Worm (Caenorhabditis elegans) whole organism, L3 larva: ENCODE data around the gene C44C10.11.

ENCODE experiments used
- ZK546.5 ChIP-seq: sonication (generic microtip); optimal IDR thresholded peaks from 2 replicates; lab custom pipeline; 2017; ENCODE audit warnings: missing biosample characterization, missing genetic modification characterization
- ama-1 ChIP-seq: fragments of 150-350 bp; optimal IDR thresholded peaks from 2 replicates; lab custom pipeline; 2018
- ceh-28 ChIP-seq: fragments of 150-350 bp; optimal IDR thresholded peaks from 2 replicates; lab custom pipeline; 2014; ENCODE audit warnings: missing biosample characterization, missing genetic modification reagents, missing genetic modification characterization
- ceh-9 ChIP-seq: sonication (generic microtip); optimal IDR thresholded peaks from 2 replicates; lab custom pipeline; 2018; ENCODE audit warnings: missing biosample characterization, missing genetic modification characterization
- daf-12 ChIP-seq: fragments of 150-350 bp; optimal IDR thresholded peaks from 2 replicates; lab custom pipeline; 2014; ENCODE audit warnings: missing biosample characterization, missing genetic modification reagents, missing genetic modification characterization
- elt-1 ChIP-seq: fragments of 150-350 bp; optimal IDR thresholded peaks from 2 replicates; lab custom pipeline; 2014; ENCODE audit warnings: missing biosample characterization, missing genetic modification characterization
- elt-2 ChIP-seq: sonication (generic microtip); optimal IDR thresholded peaks from 2 replicates; lab custom pipeline; 2016; ENCODE audit warnings: missing genetic modification reagents, mild to moderate bottlenecking, missing genetic modification characterization, missing compliant biosample characterization
- elt-3 ChIP-seq, 3 experiments: fragments of 150-350 bp in 1 of 3; sonication (generic microtip) in 2 of 3; optimal IDR thresholded peaks; 2 replicates in 2 of 3; 4 replicates in 1 of 3; lab custom pipeline; 2014 to 2017; ENCODE audit warnings: missing biosample characterization in 3 of 3, missing genetic modification characterization in 3 of 3
- eor-1 ChIP-seq, 2 experiments: fragments of 150-350 bp; optimal IDR thresholded peaks; 2 replicates each; lab custom pipeline; 2014 to 2018; ENCODE audit warnings: missing biosample characterization in 2 of 2, missing genetic modification characterization in 2 of 2
- fkh-2 ChIP-seq: fragments of 150-350 bp; optimal IDR thresholded peaks from 2 replicates; lab custom pipeline; 2014; ENCODE audit warnings: missing biosample characterization, missing genetic modification reagents, missing genetic modification characterization
- fos-1 ChIP-seq: fragments of 150-350 bp; optimal IDR thresholded peaks from 2 replicates; lab custom pipeline; 2014; ENCODE audit warnings: missing biosample characterization, missing genetic modification characterization
- hmg-11 ChIP-seq: sonication (generic microtip); optimal IDR thresholded peaks from 2 replicates; lab custom pipeline; 2016; ENCODE audit warnings: missing genetic modification characterization, missing compliant biosample characterization
- jun-1 ChIP-seq: fragments of 150-350 bp; optimal IDR thresholded peaks from 2 replicates; lab custom pipeline; 2014; ENCODE audit warnings: missing biosample characterization, missing genetic modification reagents, missing genetic modification characterization
- lsy-12 ChIP-seq: sonication (generic microtip); optimal IDR thresholded peaks from 2 replicates; lab custom pipeline; 2016; ENCODE audit warnings: mild to moderate bottlenecking, missing genetic modification characterization, missing compliant biosample characterization
- mdl-1 ChIP-seq: fragments of 150-350 bp; optimal IDR thresholded peaks from 2 replicates; lab custom pipeline; 2014; ENCODE audit warnings: missing biosample characterization, missing genetic modification characterization
- nfya-1 ChIP-seq: sonication (generic microtip); optimal IDR thresholded peaks from 2 replicates; lab custom pipeline; 2017; ENCODE audit warnings: missing genetic modification characterization, mild to moderate bottlenecking, missing compliant biosample characterization, antibody characterized with exemption, moderate library complexity; ENCODE audit not compliant: insufficient read depth
- nhr-25 ChIP-seq: sonication (generic microtip); optimal IDR thresholded peaks from 2 replicates; lab custom pipeline; 2017; ENCODE audit warnings: missing biosample characterization, missing genetic modification characterization
- nhr-28 ChIP-seq: fragments of 150-350 bp; optimal IDR thresholded peaks from 2 replicates; lab custom pipeline; 2014; ENCODE audit warnings: missing biosample characterization, missing genetic modification characterization
- nhr-43 ChIP-seq: sonication (generic microtip); optimal IDR thresholded peaks from 2 replicates; lab custom pipeline; 2016; ENCODE audit warnings: mild to moderate bottlenecking, missing genetic modification characterization, missing compliant biosample characterization; ENCODE audit not compliant: poor library complexity, severe bottlenecking
- nhr-67 ChIP-seq: fragments of 150-350 bp; optimal IDR thresholded peaks from 2 replicates; lab custom pipeline; 2014; ENCODE audit warnings: missing biosample characterization, missing genetic modification characterization
- nhr-76 ChIP-seq: fragments of 150-350 bp; sonication (generic microtip); optimal IDR thresholded peaks from 5 replicates; lab custom pipeline; 2014; ENCODE audit warnings: missing biosample characterization, missing genetic modification characterization
- pha-4 ChIP-seq: fragments of 150-350 bp; optimal IDR thresholded peaks from 2 replicates; lab custom pipeline; 2014; ENCODE audit warnings: missing biosample characterization, missing genetic modification reagents, missing genetic modification characterization
- pqm-1 ChIP-seq: fragments of 150-350 bp; optimal IDR thresholded peaks from 2 replicates; lab custom pipeline; 2017; ENCODE audit warnings: missing biosample characterization, missing genetic modification characterization, inconsistent platforms
- skn-1 ChIP-seq: fragments of 150-350 bp; optimal IDR thresholded peaks from 2 replicates; lab custom pipeline; 2014; ENCODE audit warnings: missing biosample characterization, missing genetic modification characterization
- tbx-2 ChIP-seq: sonication (generic microtip); optimal IDR thresholded peaks from 2 replicates; lab custom pipeline; 2016; ENCODE audit warnings: mild to moderate bottlenecking, missing genetic modification characterization, missing compliant biosample characterization
- unc-39 ChIP-seq: sonication (generic microtip); optimal IDR thresholded peaks from 4 replicates; lab custom pipeline; 2017; ENCODE audit warnings: missing biosample characterization, missing genetic modification characterization
- zag-1 ChIP-seq: fragments of 150-350 bp; optimal IDR thresholded peaks from 2 replicates; lab custom pipeline; 2014; ENCODE audit warnings: missing biosample characterization, missing genetic modification characterization
- ztf-11 ChIP-seq: fragments of 150-350 bp; optimal IDR thresholded peaks from 2 replicates; lab custom pipeline; 2014; ENCODE audit warnings: missing biosample characterization, missing genetic modification characterization
- ztf-4 ChIP-seq: fragments of 150-350 bp; optimal IDR thresholded peaks from 2 replicates; lab custom pipeline; 2014; ENCODE audit warnings: missing biosample characterization, missing genetic modification characterization

The C44C10.11 gene

ce11 chrX:11665522-11666017 lies 44.6 kb downstream of the C44C10.11 start:
- TF ChIP-seq tbx-2 (tag; lab: Kevin White, UChicago) (no peak), mdl-1 (tag; lab: Kevin White, UChicago) (no peak), nhr-67 (tag; lab: Kevin White, UChicago) (no peak), pqm-1 (tag; lab: Kevin White, UChicago) (no peak), nfya-1 (no peak), fos-1 (tag; lab: Kevin White, UChicago) (no peak), unc-39 (tag; lab: Kevin White, UChicago) (no peak), elt-1 (tag; lab: Kevin White, UChicago) (peak; percentile 16), nhr-25 (peak; percentile 80), pha-4 (tag; lab: Kevin White, UChicago) (no peak), eor-1 (tag; optimal IDR thresholded peaks at IDR 0.05; lab: Kevin White, UChicago) (no peak), daf-12 (tag; lab: Kevin White, UChicago) (no peak), elt-3 (tag; optimal IDR thresholded peaks at IDR 0.05; lab: Kevin White, UChicago) (no peak)

ce11 chrX:11664184-11664583 lies 46.0 kb downstream of the C44C10.11 start:
- TF ChIP-seq ztf-4 (tag; lab: Kevin White, UChicago) (no peak), pha-4 (tag; lab: Kevin White, UChicago) (peak; percentile 64), ZK546.5 (tag; lab: Kevin White, UChicago) (no peak), lsy-12 (tag; lab: Kevin White, UChicago) (no peak)

- TF ChIP-seq pha-4 (tag; lab: Kevin White, UChicago) (peak; percentile 4), ceh-28 (tag; lab: Kevin White, UChicago) (peak; percentile 7), nhr-43 (tag; lab: Kevin White, UChicago) (no peak), hmg-11 (peak; percentile 16), fkh-2 (tag; lab: Kevin White, UChicago) (no peak)
- TF ChIP-seq, all 47 proteins: peak for 3
Observed at ce11 chrX:11662557-11662956, 47.6 kb downstream of the C44C10.11 start.

- TF ChIP-seq nhr-76 (tag; lab: Kevin White, UChicago) = no peak
- no peak for TF ChIP-seq ztf-11 (tag; lab: Kevin White, UChicago)
- TF ChIP-seq skn-1 = no peak
- no peak for TF ChIP-seq mdl-1 (tag; lab: Kevin White, UChicago)
- TF ChIP-seq elt-2 (tag; lab: Kevin White, UChicago) = no peak
- peak; percentile 45 for TF ChIP-seq pha-4 (tag; lab: Kevin White, UChicago)
Observed at ce11 chrX:11662069-11662468, 48.1 kb downstream of the C44C10.11 start.

- TF ChIP-seq elt-3 (tag; optimal IDR thresholded peaks at IDR 0.05; lab: Kevin White, UChicago) = peak in 1 of 3 experiments; percentile 38
- TF ChIP-seq pha-4 (tag; lab: Kevin White, UChicago) = peak; percentile 66
- TF ChIP-seq elt-2 (tag; lab: Kevin White, UChicago) = peak; percentile 99
- peak; percentile 98 for TF ChIP-seq pqm-1 (tag; lab: Kevin White, UChicago)
- TF ChIP-seq ZK546.5 (tag; lab: Kevin White, UChicago) = no peak
- peak; percentile 68 for TF ChIP-seq jun-1 (tag; lab: Kevin White, UChicago)
- no peak for TF ChIP-seq zag-1
- no peak for TF ChIP-seq nhr-28 (tag; lab: Kevin White, UChicago)
- TF ChIP-seq mdl-1 (tag; lab: Kevin White, UChicago) = peak; percentile 69
Observed at ce11 chrX:11661625-11662024, 48.5 kb downstream of the C44C10.11 start, which contains the start of gene sfxn-1.5. TSS of gene sfxn-1.5 (minus strand) at chrX:11661660.

ce11 chrX:11658331-11658730 lies 51.8 kb downstream of the C44C10.11 start, which contains the start of gene T04F8.3:
TSS of gene T04F8.3 (plus strand) at chrX:11658631.
- TF ChIP-seq nfya-1 = no peak
- TF ChIP-seq ztf-4 (tag; lab: Kevin White, UChicago) = no peak
- TF ChIP-seq lsy-12 (tag; lab: Kevin White, UChicago) = no peak
- no peak for TF ChIP-seq ama-1 (lab: Kevin White, UChicago)
- no peak for TF ChIP-seq elt-2 (tag; lab: Kevin White, UChicago)
- no peak for TF ChIP-seq ceh-9 (tag; lab: Kevin White, UChicago)
- TF ChIP-seq nhr-43 (tag; lab: Kevin White, UChicago) = no peak
- TF ChIP-seq eor-1 (tag; optimal IDR thresholded peaks at IDR 0.05; lab: Kevin White, UChicago) = no peak
